Fruit fly (Drosophila melanogaster) whole organism, embryonic: Measurements from ENCODE around the gene Tim17a1.

Experiments used
- Aef1 ChIP-seq: fragments of 200-800 bp; sonication (Bioruptor generic); IDR thresholded peaks from 3 replicates; pipeline ENCODE4 v1.3.6; 2022; ENCODE audit warnings: missing biosample characterization, missing genetic modification characterization
- BtbVII ChIP-seq: fragments of 200-800 bp; sonication (Bioruptor generic); optimal IDR thresholded peaks from 3 replicates; lab custom pipeline; 2017; ENCODE audit warnings: missing biosample characterization, mild to moderate bottlenecking, missing genetic modification characterization
- CG10462 ChIP-seq: fragments of 200-800 bp; sonication (Bioruptor generic); optimal IDR thresholded peaks from 2 replicates; lab custom pipeline; 2016; ENCODE audit warnings: missing biosample characterization, missing genetic modification characterization
- CG11504 ChIP-seq: fragments of 200-800 bp; sonication (Bioruptor generic); optimal IDR thresholded peaks from 3 replicates; lab custom pipeline; 2019; ENCODE audit warnings: missing biosample characterization, mild to moderate bottlenecking, missing genetic modification characterization, moderate library complexity
- CG13123 ChIP-seq: fragments of 200-800 bp; sonication (Bioruptor generic); optimal IDR thresholded peaks from 2 replicates; lab custom pipeline; 2016; ENCODE audit warnings: missing biosample characterization, missing genetic modification characterization
- CG14014 ChIP-seq: fragments of 200-800 bp; sonication (Bioruptor generic); IDR thresholded peaks from 2 replicates; pipeline ENCODE4 v1.3.6; 2022; ENCODE audit warnings: missing biosample characterization, missing genetic modification characterization
- CG14441 ChIP-seq: fragments of 200-800 bp; sonication (Bioruptor generic); IDR thresholded peaks from 2 replicates; pipeline ENCODE4 v1.3.6; 2022; ENCODE audit warnings: missing biosample characterization, missing genetic modification characterization
- CG17359 ChIP-seq: fragments of 200-800 bp; sonication (Bioruptor generic); optimal IDR thresholded peaks from 3 replicates; lab custom pipeline; 2018; ENCODE audit warnings: missing biosample characterization, mild to moderate bottlenecking, missing genetic modification characterization, moderate library complexity
- CG17385 ChIP-seq: fragments of 200-800 bp; sonication (Bioruptor generic); optimal IDR thresholded peaks from 3 replicates; lab custom pipeline; 2018; ENCODE audit warnings: missing biosample characterization, mild to moderate bottlenecking, missing genetic modification characterization
- CG1832 ChIP-seq: fragments of 200-800 bp; sonication (Bioruptor generic); optimal IDR thresholded peaks from 2 replicates; lab custom pipeline; 2017; ENCODE audit warnings: missing biosample characterization, mild to moderate bottlenecking, missing genetic modification characterization, inconsistent platforms
- CG18476 ChIP-seq: fragments of 200-800 bp; sonication (Bioruptor generic); optimal IDR thresholded peaks from 2 replicates; lab custom pipeline; 2016; ENCODE audit warnings: missing biosample characterization, mild to moderate bottlenecking, missing genetic modification characterization
- CG31224 ChIP-seq: fragments of 200-800 bp; sonication (Bioruptor generic); IDR thresholded peaks from 2 replicates; pipeline ENCODE4 v1.3.6; 2022; ENCODE audit warnings: missing biosample characterization, missing genetic modification characterization
- CG42726 ChIP-seq: fragments of 200-800 bp; sonication (Bioruptor generic); IDR thresholded peaks from 2 replicates; pipeline ENCODE4 v1.3.6; 2022; ENCODE audit warnings: missing biosample characterization, missing genetic modification characterization; ENCODE audit not compliant: partially characterized antibody
- CG4424 ChIP-seq: fragments of 200-800 bp; sonication (Bioruptor generic); optimal IDR thresholded peaks from 3 replicates; lab custom pipeline; 2016; ENCODE audit warnings: missing biosample characterization, missing genetic modification characterization
- CG5245 ChIP-seq: fragments of 200-800 bp; sonication (Bioruptor generic); optimal IDR thresholded peaks from 3 replicates; lab custom pipeline; 2016; ENCODE audit warnings: missing biosample characterization, missing genetic modification characterization
- CG6765 ChIP-seq: fragments of 200-800 bp; sonication (Bioruptor generic); optimal IDR thresholded peaks from 3 replicates; lab custom pipeline; 2017; ENCODE audit warnings: missing biosample characterization, mild to moderate bottlenecking, missing genetic modification characterization
- CG6791 ChIP-seq: fragments of 200-800 bp; sonication (Bioruptor generic); IDR thresholded peaks from 3 replicates; pipeline ENCODE4 v1.3.6; 2022; ENCODE audit warnings: missing biosample characterization, missing genetic modification characterization; ENCODE audit not compliant: partially characterized antibody
- CG6813 ChIP-seq: fragments of 200-800 bp; sonication (Bioruptor generic); optimal IDR thresholded peaks from 2 replicates; lab custom pipeline; 2017; ENCODE audit warnings: missing biosample characterization, missing genetic modification characterization, mild to moderate bottlenecking, moderate library complexity, missing genetic modification reagents
- CG7839 ChIP-seq: fragments of 200-800 bp; sonication (Bioruptor generic); optimal IDR thresholded peaks from 3 replicates; lab custom pipeline; 2018; ENCODE audit warnings: missing biosample characterization, mild to moderate bottlenecking, missing genetic modification characterization, moderate library complexity
- CG7987 ChIP-seq: fragments of 200-800 bp; sonication (Bioruptor generic); optimal IDR thresholded peaks from 2 replicates; lab custom pipeline; 2018; ENCODE audit warnings: missing biosample characterization, mild to moderate bottlenecking, missing genetic modification characterization, moderate library complexity
- CG8281 ChIP-seq: fragments of 200-800 bp; sonication (Bioruptor generic); optimal IDR thresholded peaks from 2 replicates; lab custom pipeline; 2018; ENCODE audit warnings: missing biosample characterization, mild to moderate bottlenecking, missing genetic modification characterization, moderate library complexity
- Chrac-16 ChIP-seq: fragments of 200-800 bp; sonication (Bioruptor generic); optimal IDR thresholded peaks from 3 replicates; lab custom pipeline; 2016; ENCODE audit warnings: missing biosample characterization, missing genetic modification characterization
- Dbx ChIP-seq: fragments of 200-800 bp; sonication (Bioruptor generic); IDR thresholded peaks from 3 replicates; pipeline ENCODE4 v1.3.6; 2022; ENCODE audit warnings: missing biosample characterization, missing genetic modification characterization
- Dip2 ChIP-seq: fragments of 200-800 bp; sonication (Bioruptor generic); IDR thresholded peaks from 2 replicates; pipeline ENCODE4 v1.3.6; 2022; ENCODE audit warnings: missing biosample characterization, missing genetic modification characterization
- E2f1 ChIP-seq: fragments of 200-800 bp; sonication (Bioruptor generic); IDR thresholded peaks from 2 replicates; pipeline ENCODE4 v1.3.6; 2022; ENCODE audit warnings: missing biosample characterization, missing genetic modification characterization
- E2f2 ChIP-seq: fragments of 200-800 bp; sonication (Bioruptor generic); IDR thresholded peaks from 2 replicates; pipeline ENCODE4 v1.3.6; 2022; ENCODE audit warnings: missing biosample characterization, missing genetic modification characterization
- GATAe ChIP-seq: fragments of 200-800 bp; sonication (Bioruptor generic); conservative IDR thresholded peaks from 2 replicates; pipeline ENCODE4 v1.3.6; 2022; ENCODE audit warnings: missing biosample characterization, missing genetic modification characterization
- H2.0 ChIP-seq: fragments of 200-800 bp; sonication (Bioruptor generic); IDR thresholded peaks from 2 replicates; pipeline ENCODE4 v1.3.6; 2022; ENCODE audit warnings: missing biosample characterization, missing genetic modification characterization
- HmgZ ChIP-seq: fragments of 200-800 bp; sonication (Bioruptor generic); optimal IDR thresholded peaks from 2 replicates; lab custom pipeline; 2018; ENCODE audit warnings: missing biosample characterization, mild to moderate bottlenecking, missing genetic modification characterization
- NFAT ChIP-seq: fragments of 200-800 bp; sonication (Bioruptor generic); IDR thresholded peaks from 2 replicates; pipeline ENCODE4 v1.3.6; 2022; ENCODE audit warnings: missing biosample characterization, missing genetic modification characterization
- Taf1 ChIP-seq: fragments of 200-800 bp; sonication (Bioruptor generic); IDR thresholded peaks from 2 replicates; pipeline ENCODE4 v1.3.6; 2022; ENCODE audit warnings: missing biosample characterization, missing genetic modification characterization
- abd-A ChIP-seq: fragments of 200-800 bp; sonication (Bioruptor generic); optimal IDR thresholded peaks from 3 replicates; lab custom pipeline; 2019; ENCODE audit warnings: missing biosample characterization, mild to moderate bottlenecking, missing genetic modification characterization, moderate library complexity
- crol ChIP-seq: fragments of 200-800 bp; sonication (Bioruptor generic); IDR thresholded peaks from 2 replicates; pipeline ENCODE4 v1.3.6; 2022; ENCODE audit warnings: missing biosample characterization, missing genetic modification characterization
- danr ChIP-seq: fragments of 200-800 bp; sonication (Bioruptor generic); IDR thresholded peaks from 2 replicates; pipeline ENCODE4 v1.3.6; 2022; ENCODE audit warnings: missing biosample characterization, missing genetic modification characterization
- eve ChIP-seq, 2 experiments: fragments of >200 bp; optimal IDR thresholded peaks; 2 replicates each; lab custom pipeline; 2017; ENCODE audit warnings: missing biosample characterization in 2 of 2, missing genetic modification characterization in 2 of 2
- gsb-n ChIP-seq: fragments of 200-800 bp; sonication (Bioruptor generic); optimal IDR thresholded peaks from 3 replicates; lab custom pipeline; 2018; ENCODE audit warnings: missing biosample characterization, mild to moderate bottlenecking, missing genetic modification characterization
- lmd ChIP-seq: fragments of 200-800 bp; sonication (Bioruptor generic); IDR thresholded peaks from 2 replicates; pipeline ENCODE4 v1.3.6; 2022; ENCODE audit warnings: missing biosample characterization, missing genetic modification characterization
- lov ChIP-seq, 2 experiments: fragments of 200-800 bp in 1 of 2; fragments of >200 bp in 1 of 2; sonication (Bioruptor generic) in 1 of 2; IDR thresholded peaks in 1 of 2; optimal IDR thresholded peaks in 1 of 2; 2 replicates in 1 of 2; 3 replicates in 1 of 2; pipeline versions ENCODE4 v1.3.6 to Lab custom; 2017 to 2022; ENCODE audit warnings: missing biosample characterization in 1 of 2, missing genetic modification characterization in 1 of 2
- luna ChIP-seq: fragments of 200-800 bp; sonication (Bioruptor generic); optimal IDR thresholded peaks from 2 replicates; lab custom pipeline; 2016; ENCODE audit warnings: missing biosample characterization, missing genetic modification characterization
- maf-S ChIP-seq: fragments of 200-800 bp; sonication (Bioruptor generic); optimal IDR thresholded peaks from 2 replicates; lab custom pipeline; 2016; ENCODE audit warnings: missing biosample characterization, missing genetic modification characterization
- nmo ChIP-seq: fragments of 200-800 bp; sonication (Bioruptor generic); optimal IDR thresholded peaks from 2 replicates; lab custom pipeline; 2018; ENCODE audit warnings: missing biosample characterization, mild to moderate bottlenecking, missing genetic modification characterization, moderate library complexity
- pb ChIP-seq: fragments of 200-800 bp; sonication (Bioruptor generic); optimal IDR thresholded peaks from 3 replicates; lab custom pipeline; 2016; ENCODE audit warnings: missing biosample characterization, missing genetic modification characterization
- pita ChIP-seq: fragments of 200-800 bp; sonication (Bioruptor generic); optimal IDR thresholded peaks from 2 replicates; lab custom pipeline; 2017; ENCODE audit warnings: missing biosample characterization, mild to moderate bottlenecking, missing genetic modification characterization
- repo ChIP-seq: fragments of 200-800 bp; sonication (Bioruptor generic); optimal IDR thresholded peaks from 2 replicates; lab custom pipeline; 2016; ENCODE audit warnings: missing biosample characterization, missing genetic modification characterization
- run ChIP-seq: fragments of 200-800 bp; sonication (Bioruptor generic); optimal IDR thresholded peaks from 3 replicates; lab custom pipeline; 2018; ENCODE audit warnings: missing biosample characterization, mild to moderate bottlenecking, missing genetic modification characterization
- shn ChIP-seq: fragments of 200-800 bp; sonication (Bioruptor generic); optimal IDR thresholded peaks from 3 replicates; lab custom pipeline; 2016; ENCODE audit warnings: missing biosample characterization, missing genetic modification characterization
- tna ChIP-seq: fragments of 200-800 bp; sonication (Bioruptor generic); IDR thresholded peaks from 2 replicates; pipeline ENCODE4 v1.3.6; 2022; ENCODE audit warnings: missing biosample characterization, missing genetic modification characterization; ENCODE audit not compliant: partially characterized antibody
- trh ChIP-seq: fragments of 200-800 bp; sonication (Bioruptor generic); optimal IDR thresholded peaks from 2 replicates; lab custom pipeline; 2016; ENCODE audit warnings: missing biosample characterization, missing genetic modification characterization
- twi ChIP-seq: fragments of 200-800 bp; optimal IDR thresholded peaks from 2 replicates; lab custom pipeline; 2019; ENCODE audit warnings: missing biosample characterization, mild to moderate bottlenecking, missing genetic modification characterization, moderate library complexity
- zen ChIP-seq: fragments of 200-800 bp; sonication (Bioruptor generic); optimal IDR thresholded peaks from 3 replicates; lab custom pipeline; 2018; ENCODE audit warnings: missing biosample characterization, mild to moderate bottlenecking, missing genetic modification characterization, moderate library complexity
- zfh1 ChIP-seq: fragments of 200-800 bp; sonication (Bioruptor generic); IDR thresholded peaks from 3 replicates; pipeline ENCODE4 v1.3.6; 2022; ENCODE audit warnings: missing biosample characterization, missing genetic modification characterization
- zfh2 ChIP-seq: fragments of 200-800 bp; sonication (Bioruptor generic); optimal IDR thresholded peaks from 2 replicates; lab custom pipeline; 2016; ENCODE audit warnings: missing biosample characterization, missing genetic modification characterization

Gene Tim17a1

DNA sequence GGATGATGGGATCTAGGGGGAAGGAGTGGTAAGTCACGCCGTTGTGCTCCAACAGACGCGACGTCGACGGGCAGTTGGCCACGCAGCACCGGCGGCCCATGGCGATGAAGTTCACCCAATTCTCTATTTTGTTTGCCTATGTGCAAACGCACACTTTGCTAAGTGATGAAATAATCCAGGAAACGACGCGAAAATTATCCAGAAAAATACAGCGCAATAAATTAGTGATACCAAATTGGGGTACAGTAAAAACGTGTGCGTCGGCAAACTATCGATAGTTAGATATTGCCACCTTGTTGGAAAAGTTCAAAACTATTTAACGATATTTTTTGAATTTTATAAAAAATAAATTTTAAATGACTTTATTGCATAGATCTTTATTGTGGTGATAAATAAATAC is 8.4 kb downstream of the Tim17a1 start, which contains the start of gene MBD-R2 (continued):
- no peak for TF ChIP-seq luna (GFP tag; lab: Kevin White, UChicago)
- TF ChIP-seq lmd (GFP tag; lab: Robert Waterston, UW), result no peak
- no peak for TF ChIP-seq Dip2 (GFP tag; lab: Robert Waterston, UW)
- no peak for TF ChIP-seq CG10462
- no peak for TF ChIP-seq pita (GFP tag; lab: Kevin White, UChicago)
- TF ChIP-seq eve (GFP tag; optimal IDR thresholded peaks at IDR 0.05; lab: Kevin White, UChicago), result no peak
- no peak for TF ChIP-seq CG17359 (tag; lab: Kevin White, UChicago)
- no peak for TF ChIP-seq CG18476 (GFP tag; lab: Kevin White, UChicago)
- TF ChIP-seq zen (tag; lab: Kevin White, UChicago), result no peak
- TF ChIP-seq CG6813 (GFP tag; lab: Kevin White, UChicago), result no peak
- TF ChIP-seq CG7987 (GFP tag; lab: Kevin White, UChicago), result no peak
- no peak for TF ChIP-seq run
- no peak for TF ChIP-seq GATAe (GFP tag; lab: Robert Waterston, UW)
- no peak for TF ChIP-seq zfh1 (GFP tag; lab: Robert Waterston, UW)
- TF ChIP-seq nmo (GFP tag; lab: Kevin White, UChicago), result peak; percentile 23
- no peak for TF ChIP-seq CG42726 (GFP tag; lab: Robert Waterston, UW)
- 0 out of 3 replicates have a peak, but pooled peaks have one; percentile 34 for TF ChIP-seq CG6791 (GFP tag; lab: Robert Waterston, UW)
- no peak for TF ChIP-seq H2.0
- no peak for TF ChIP-seq abd-A (tag; lab: Kevin White, UChicago)
- TF ChIP-seq zfh2 (GFP tag; lab: Kevin White, UChicago), result no peak
- TF ChIP-seq CG13123, result no peak
- TF ChIP-seq danr (GFP tag; lab: Robert Waterston, UW), result no peak
- no peak for TF ChIP-seq gsb-n
- TF ChIP-seq pb (GFP tag; lab: Kevin White, UChicago), result no peak
- TF ChIP-seq CG5245, result no peak
- no peak for TF ChIP-seq Dbx (GFP tag; lab: Robert Waterston, UW)
- TF ChIP-seq twi, result no peak
- TF ChIP-seq HmgZ (tag; lab: Kevin White, UChicago), result peak; percentile 47
- TF ChIP-seq CG8281 (tag; lab: Kevin White, UChicago), result no peak
- no peak for TF ChIP-seq repo
- no peak for TF ChIP-seq CG14014 (GFP tag; lab: Robert Waterston, UW)
- no peak for TF ChIP-seq Taf1 (GFP tag; lab: Robert Waterston, UW)
- no peak for TF ChIP-seq CG14441 (GFP tag; lab: Robert Waterston, UW)
- no peak for TF ChIP-seq CG31224 (GFP tag; lab: Robert Waterston, UW)
- TF ChIP-seq CG6765 (GFP tag; lab: Kevin White, UChicago), result no peak
- no peak for TF ChIP-seq Aef1 (GFP tag; lab: Robert Waterston, UW)
- TF ChIP-seq Chrac-16 (GFP tag; lab: Kevin White, UChicago), result no peak
- TF ChIP-seq E2f2 (GFP tag; lab: Robert Waterston, UW), result peak; percentile 71
- no peak for TF ChIP-seq BtbVII (GFP tag; lab: Kevin White, UChicago)
- no peak for TF ChIP-seq CG1832
- no peak for TF ChIP-seq shn (GFP tag; lab: Kevin White, UChicago)
- TF ChIP-seq CG17385, result no peak
- TF ChIP-seq CG7839 (tag; lab: Kevin White, UChicago), result no peak
- no peak for TF ChIP-seq CG4424
- no peak for TF ChIP-seq lov (optimal IDR thresholded peaks at IDR 0.05; lab: Kevin White, UChicago)
- no peak for TF ChIP-seq lov (GFP tag; IDR thresholded peaks at IDR 0.05; lab: Robert Waterston, UW)
- TF ChIP-seq NFAT, result no peak
- no peak for TF ChIP-seq E2f1 (GFP tag; lab: Robert Waterston, UW)
- TF ChIP-seq CG11504 (tag; lab: Kevin White, UChicago), result no peak
- no peak for TF ChIP-seq trh
- TF ChIP-seq maf-S (GFP tag; lab: Kevin White, UChicago), result no peak
- TF ChIP-seq crol (GFP tag; lab: Robert Waterston, UW), result peak; percentile 89
- peak; percentile 28; the same call in 1 of the 2 replicates for TF ChIP-seq tna (GFP tag; lab: Robert Waterston, UW)
